Worm (Caenorhabditis elegans): ENCODE results near the gene T03F7.5.

- TF ChIP-seq him-1 (tag; optimal IDR thresholded peaks at IDR 0.05), result no peak
- TF ChIP-seq dao-5 (tag; optimal IDR thresholded peaks at IDR 0.05), result no peak
These were observed 46.3 kb upstream of the T03F7.5 start for ce11 chrV:11344816-11345336.
